Fruit fly (Drosophila melanogaster) whole organism, embryonic: ENCODE measurements around the gene RfC4.

ENCODE experiments used
- Atf-2 ChIP-seq: fragments of 200-800 bp; sonication (Bioruptor generic); optimal IDR thresholded peaks from 2 replicates; lab custom pipeline; 2016; ENCODE audit warnings: missing biosample characterization, missing genetic modification characterization
- BEAF-32 ChIP-seq: fragments of 200-800 bp; sonication (Bioruptor generic); optimal IDR thresholded peaks from 3 replicates; lab custom pipeline; 2017; ENCODE audit warnings: missing biosample characterization, missing genetic modification characterization, mild to moderate bottlenecking, moderate library complexity, missing genetic modification reagents
- Bgb ChIP-seq: fragments of 200-800 bp; sonication (Bioruptor generic); IDR thresholded peaks from 2 replicates; pipeline ENCODE4 v1.3.6; 2022; ENCODE audit warnings: missing biosample characterization, missing genetic modification characterization; ENCODE audit not compliant: partially characterized antibody
- CG1024 ChIP-seq: fragments of 200-800 bp; sonication (Bioruptor generic); IDR thresholded peaks from 2 replicates; pipeline ENCODE4 v1.3.6; 2022; ENCODE audit warnings: missing biosample characterization, missing genetic modification characterization
- CG10366 ChIP-seq: fragments of 200-800 bp; sonication (Bioruptor generic); IDR thresholded peaks from 2 replicates; pipeline ENCODE4 v1.3.6; 2022; ENCODE audit warnings: missing biosample characterization, missing genetic modification characterization
- CG10543 ChIP-seq: fragments of 200-800 bp; sonication (Bioruptor generic); optimal IDR thresholded peaks from 3 replicates; lab custom pipeline; 2017; ENCODE audit warnings: missing biosample characterization, mild to moderate bottlenecking, missing genetic modification characterization, moderate library complexity
- CG13894 ChIP-seq: fragments of 200-800 bp; sonication (Bioruptor generic); optimal IDR thresholded peaks from 3 replicates; lab custom pipeline; 2018; ENCODE audit warnings: missing biosample characterization, mild to moderate bottlenecking, missing genetic modification characterization, moderate library complexity
- CG15011 ChIP-seq: fragments of 200-800 bp; sonication (Bioruptor generic); optimal IDR thresholded peaks from 3 replicates; lab custom pipeline; 2018; ENCODE audit warnings: missing biosample characterization, mild to moderate bottlenecking, missing genetic modification characterization
- CG15073 ChIP-seq: fragments of 200-800 bp; sonication (Bioruptor generic); optimal IDR thresholded peaks from 2 replicates; lab custom pipeline; 2016; ENCODE audit warnings: missing biosample characterization, missing genetic modification characterization
- CG1603 ChIP-seq: fragments of 200-800 bp; sonication (Bioruptor generic); optimal IDR thresholded peaks from 2 replicates; lab custom pipeline; 2019; ENCODE audit warnings: missing biosample characterization, mild to moderate bottlenecking, missing genetic modification characterization, moderate library complexity
- CG16813 ChIP-seq: fragments of 200-800 bp; sonication (Bioruptor generic); IDR thresholded peaks from 3 replicates; pipeline ENCODE4 v1.3.6; 2022; ENCODE audit warnings: missing biosample characterization, missing genetic modification characterization; ENCODE audit not compliant: partially characterized antibody
- CG2202 ChIP-seq: fragments of 200-800 bp; sonication (Bioruptor generic); optimal IDR thresholded peaks from 2 replicates; lab custom pipeline; 2018; ENCODE audit warnings: missing biosample characterization, mild to moderate bottlenecking, missing genetic modification characterization
- CG34224 ChIP-seq: fragments of 200-800 bp; sonication (Bioruptor generic); IDR thresholded peaks from 3 replicates; pipeline ENCODE4 v1.3.6; 2022; ENCODE audit warnings: missing biosample characterization, missing genetic modification characterization; ENCODE audit not compliant: partially characterized antibody
- CG34422 ChIP-seq: fragments of 200-800 bp; sonication (Bioruptor generic); IDR thresholded peaks from 3 replicates; pipeline ENCODE4 v1.3.6; 2022; ENCODE audit warnings: missing biosample characterization, missing genetic modification characterization
- CG6791 ChIP-seq: fragments of 200-800 bp; sonication (Bioruptor generic); IDR thresholded peaks from 3 replicates; pipeline ENCODE4 v1.3.6; 2022; ENCODE audit warnings: missing biosample characterization, missing genetic modification characterization; ENCODE audit not compliant: partially characterized antibody
- CG8388 ChIP-seq: fragments of 200-800 bp; sonication (Bioruptor generic); optimal IDR thresholded peaks from 2 replicates; lab custom pipeline; 2019; ENCODE audit warnings: missing biosample characterization, mild to moderate bottlenecking, missing genetic modification characterization, moderate library complexity
- CG9437 ChIP-seq: fragments of 200-800 bp; sonication (Bioruptor generic); optimal IDR thresholded peaks from 2 replicates; lab custom pipeline; 2018; ENCODE audit warnings: missing biosample characterization, mild to moderate bottlenecking, missing genetic modification characterization
- CoRest ChIP-seq: fragments of 200-800 bp; sonication (Bioruptor generic); optimal IDR thresholded peaks from 3 replicates; lab custom pipeline; 2018; ENCODE audit warnings: missing biosample characterization, mild to moderate bottlenecking, missing genetic modification characterization, moderate library complexity
- Elba2 ChIP-seq: fragments of 200-800 bp; sonication (Bioruptor generic); optimal IDR thresholded peaks from 3 replicates; lab custom pipeline; 2016; ENCODE audit warnings: missing biosample characterization, missing genetic modification characterization
- Hey ChIP-seq: fragments of 200-800 bp; sonication (Bioruptor generic); optimal IDR thresholded peaks from 3 replicates; lab custom pipeline; 2018; ENCODE audit warnings: missing biosample characterization, mild to moderate bottlenecking, missing genetic modification characterization
- HmgZ ChIP-seq: fragments of 200-800 bp; sonication (Bioruptor generic); optimal IDR thresholded peaks from 2 replicates; lab custom pipeline; 2018; ENCODE audit warnings: missing biosample characterization, mild to moderate bottlenecking, missing genetic modification characterization
- Lpt ChIP-seq: fragments of >200 bp; optimal IDR thresholded peaks from 2 replicates; lab custom pipeline; 2018; ENCODE audit warnings: missing biosample characterization, missing genetic modification characterization
- Med ChIP-seq: fragments of 200-800 bp; sonication (Bioruptor generic); peaks from one replicate; lab custom pipeline; 2016; ENCODE audit warnings: missing biosample characterization, missing genetic modification characterization, mild to moderate bottlenecking, inconsistent platforms, moderate library complexity
- Opbp ChIP-seq: fragments of 200-800 bp; sonication (Bioruptor generic); IDR thresholded peaks from 3 replicates; pipeline ENCODE4 v1.3.6; 2022; ENCODE audit warnings: missing biosample characterization, missing genetic modification characterization; ENCODE audit not compliant: partially characterized antibody
- Scr ChIP-seq: fragments of 200-800 bp; sonication (Bioruptor generic); IDR thresholded peaks from 2 replicates; pipeline ENCODE4 v1.3.6; 2022; ENCODE audit warnings: missing biosample characterization, missing genetic modification characterization; ENCODE audit not compliant: partially characterized antibody
- Sin3A ChIP-seq: fragments of >200 bp; optimal IDR thresholded peaks from 2 replicates; lab custom pipeline; 2018
- Tbp ChIP-seq: fragments of >200 bp; optimal IDR thresholded peaks from 2 replicates; lab custom pipeline; 2018; ENCODE audit warnings: missing biosample characterization, missing genetic modification characterization
- ab ChIP-seq: fragments of 200-800 bp; sonication (Bioruptor generic); optimal IDR thresholded peaks from 2 replicates; lab custom pipeline; 2016; ENCODE audit warnings: missing biosample characterization, missing genetic modification characterization
- abd-A ChIP-seq: fragments of 200-800 bp; sonication (Bioruptor generic); optimal IDR thresholded peaks from 3 replicates; lab custom pipeline; 2019; ENCODE audit warnings: missing biosample characterization, mild to moderate bottlenecking, missing genetic modification characterization, moderate library complexity
- corto ChIP-seq: fragments of 200-800 bp; sonication (Bioruptor generic); optimal IDR thresholded peaks from 2 replicates; lab custom pipeline; 2016; ENCODE audit warnings: missing biosample characterization, mild to moderate bottlenecking, missing genetic modification characterization, moderate library complexity
- crol ChIP-seq: fragments of 200-800 bp; sonication (Bioruptor generic); IDR thresholded peaks from 2 replicates; pipeline ENCODE4 v1.3.6; 2022; ENCODE audit warnings: missing biosample characterization, missing genetic modification characterization
- dysf ChIP-seq: fragments of 200-800 bp; sonication (Bioruptor generic); IDR thresholded peaks from 3 replicates; pipeline ENCODE4 v1.3.6; 2022; ENCODE audit warnings: missing biosample characterization, missing genetic modification characterization
- ewg ChIP-seq: fragments of 200-800 bp; sonication (Bioruptor generic); optimal IDR thresholded peaks from 3 replicates; lab custom pipeline; 2017; ENCODE audit warnings: mild to moderate bottlenecking, missing biosample characterization, missing genetic modification reagents, missing genetic modification characterization
- ftz-f1 ChIP-seq: fragments of 200-800 bp; sonication (Bioruptor generic); optimal IDR thresholded peaks from 2 replicates; lab custom pipeline; 2016; ENCODE audit warnings: missing biosample characterization, missing genetic modification characterization
- gfzf ChIP-seq: fragments of 200-800 bp; sonication (Bioruptor generic); optimal IDR thresholded peaks from 2 replicates; lab custom pipeline; 2016; ENCODE audit warnings: missing biosample characterization, mild to moderate bottlenecking, missing genetic modification characterization, moderate library complexity
- insv ChIP-seq, 2 experiments: fragments of 200-800 bp; sonication (Bioruptor generic); optimal IDR thresholded peaks; 3 replicates each; lab custom pipeline; 2016 to 2018; ENCODE audit warnings: missing biosample characterization in 2 of 2, missing genetic modification characterization in 2 of 2
- kah ChIP-seq: fragments of 200-800 bp; sonication (Bioruptor generic); optimal IDR thresholded peaks from 2 replicates; lab custom pipeline; 2018; ENCODE audit warnings: missing biosample characterization, mild to moderate bottlenecking, missing genetic modification characterization
- mld ChIP-seq: fragments of 200-800 bp; sonication (Bioruptor generic); IDR thresholded peaks from 3 replicates; pipeline ENCODE4 v1.3.6; 2022; ENCODE audit warnings: missing biosample characterization, missing genetic modification characterization; ENCODE audit not compliant: partially characterized antibody
- nerfin-1 ChIP-seq: fragments of 200-800 bp; sonication (Bioruptor generic); optimal IDR thresholded peaks from 3 replicates; lab custom pipeline; 2019; ENCODE audit warnings: missing biosample characterization, mild to moderate bottlenecking, missing genetic modification characterization, moderate library complexity
- nmo ChIP-seq: fragments of 200-800 bp; sonication (Bioruptor generic); optimal IDR thresholded peaks from 2 replicates; lab custom pipeline; 2018; ENCODE audit warnings: missing biosample characterization, mild to moderate bottlenecking, missing genetic modification characterization, moderate library complexity
- onecut ChIP-seq: fragments of 200-800 bp; sonication (Bioruptor generic); IDR thresholded peaks from 2 replicates; pipeline ENCODE4 v1.3.6; 2022; ENCODE audit warnings: missing biosample characterization, missing genetic modification characterization
- sd ChIP-seq: fragments of 200-800 bp; sonication (Bioruptor generic); optimal IDR thresholded peaks from 3 replicates; lab custom pipeline; 2018; ENCODE audit warnings: missing biosample characterization, mild to moderate bottlenecking, missing genetic modification characterization, moderate library complexity
- sens ChIP-seq: fragments of 200-800 bp; sonication (Bioruptor generic); peaks from one replicate; lab custom pipeline; 2016; ENCODE audit warnings: missing biosample characterization, missing genetic modification characterization
- slou ChIP-seq: fragments of 200-800 bp; sonication (Bioruptor generic); optimal IDR thresholded peaks from 3 replicates; lab custom pipeline; 2016; ENCODE audit warnings: missing biosample characterization, missing genetic modification characterization
- stwl ChIP-seq: fragments of 200-800 bp; sonication (Bioruptor generic); optimal IDR thresholded peaks from 3 replicates; lab custom pipeline; 2018; ENCODE audit warnings: missing biosample characterization, mild to moderate bottlenecking, missing genetic modification characterization, moderate library complexity
- twi ChIP-seq: fragments of 200-800 bp; optimal IDR thresholded peaks from 2 replicates; lab custom pipeline; 2019; ENCODE audit warnings: missing biosample characterization, mild to moderate bottlenecking, missing genetic modification characterization, moderate library complexity
- vfl ChIP-seq: fragments of 200-800 bp; sonication (Bioruptor generic); optimal IDR thresholded peaks from 2 replicates; lab custom pipeline; 2016; ENCODE audit warnings: missing biosample characterization, missing genetic modification characterization
- wek ChIP-seq: fragments of 200-800 bp; sonication (Bioruptor generic); optimal IDR thresholded peaks from 3 replicates; lab custom pipeline; 2018; ENCODE audit warnings: missing biosample characterization, mild to moderate bottlenecking, missing genetic modification characterization, moderate library complexity

The RfC4 gene

DNA sequence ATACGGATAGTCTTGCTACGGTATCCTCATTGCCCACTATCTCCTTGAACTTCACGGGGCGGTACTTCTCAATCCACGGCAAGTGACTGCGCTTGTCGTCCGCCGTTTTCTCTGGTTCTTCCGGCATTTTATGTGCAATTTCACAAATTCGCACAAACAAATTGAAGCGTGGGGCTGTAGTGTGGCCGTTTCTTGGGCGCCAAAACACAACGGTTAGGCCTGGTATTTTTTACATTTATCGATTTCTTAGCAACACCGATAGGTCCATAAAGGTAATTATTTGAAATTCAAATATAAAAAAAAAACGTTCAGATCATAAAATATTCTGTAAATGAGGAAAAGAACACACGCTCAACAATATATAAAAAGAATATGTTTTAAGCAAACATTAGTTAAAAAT lies at the start of gene RfC4 (continued):
- no peak for TF ChIP-seq corto (GFP tag; lab: Kevin White, UChicago)
- peak; percentile 44; the same call in 1 of the 2 replicates for TF ChIP-seq Scr (GFP tag; lab: Robert Waterston, UW)
- TF ChIP-seq CoRest (tag; lab: Kevin White, UChicago): no peak
- peak; percentile 22 for TF ChIP-seq stwl
- peak; percentile 32 for TF ChIP-seq CG1603 (tag; lab: Kevin White, UChicago)
- peak; percentile 50 for TF ChIP-seq BEAF-32 (GFP tag; lab: Kevin White, UChicago)
- TF ChIP-seq CG1024 (GFP tag; lab: Robert Waterston, UW): no peak
- peak; percentile 35 for TF ChIP-seq Sin3A (lab: Kevin White, UChicago)
- no peak for TF ChIP-seq Lpt (GFP tag; lab: Kevin White, UChicago)
- TF ChIP-seq CG16813 (GFP tag; lab: Robert Waterston, UW): peak; percentile 42; the same call in 1 of the 3 replicates
- TF ChIP-seq Elba2 (GFP tag; lab: Kevin White, UChicago): no peak
- peak; percentile 69 for TF ChIP-seq gfzf (GFP tag; lab: Kevin White, UChicago)
- TF ChIP-seq Opbp (GFP tag; lab: Robert Waterston, UW): peak; percentile 23; the same call in 2 of the 3 replicates
- 0 out of 2 replicates have a peak, but pooled peaks have one; percentile 10 for TF ChIP-seq Bgb (GFP tag; lab: Robert Waterston, UW)
- TF ChIP-seq HmgZ (tag; lab: Kevin White, UChicago): peak; percentile 35
- no peak for TF ChIP-seq Tbp
- TF ChIP-seq CG9437 (GFP tag; lab: Kevin White, UChicago): no peak
- TF ChIP-seq CG6791 (GFP tag; lab: Robert Waterston, UW): 0 out of 3 replicates have a peak, but pooled peaks have one; percentile 2
- TF ChIP-seq CG34224: no peak
- no peak for TF ChIP-seq CG13894
- TF ChIP-seq, all 482 proteins: peak for 33

DNA sequence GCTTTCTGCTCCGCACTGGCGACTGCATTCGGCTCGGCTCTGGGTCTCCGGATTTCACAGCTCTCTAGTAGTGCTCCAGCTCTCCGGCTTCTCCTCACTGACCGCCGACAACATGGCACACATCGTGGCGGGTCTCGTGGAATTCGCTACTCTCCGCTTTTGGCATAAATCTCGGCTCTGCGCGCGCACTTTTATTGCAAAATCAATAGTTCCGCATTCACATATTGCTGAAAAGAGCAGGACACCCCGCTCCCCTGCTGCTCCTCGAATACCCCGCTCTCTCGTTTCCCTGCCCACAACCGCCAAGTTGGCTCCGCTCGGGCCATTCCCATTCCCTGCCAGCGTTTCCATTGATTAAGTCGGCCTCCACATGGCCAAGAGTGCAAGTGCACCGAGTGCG lies 49.4 kb upstream of the RfC4 start:
- TF ChIP-seq CG9437 (GFP tag; lab: Kevin White, UChicago): no peak
- peak; percentile 69 for TF ChIP-seq sd (tag; lab: Kevin White, UChicago)
- TF ChIP-seq CG10366 (GFP tag; lab: Robert Waterston, UW): no peak
- no peak for TF ChIP-seq CG15073 (GFP tag; lab: Kevin White, UChicago)
- TF ChIP-seq ab (GFP tag; lab: Kevin White, UChicago): no peak
- TF ChIP-seq vfl: no peak
- 0 out of 2 replicates have a peak, but pooled peaks have one; percentile 14 for TF ChIP-seq Scr (GFP tag; lab: Robert Waterston, UW)
- TF ChIP-seq Bgb (GFP tag; lab: Robert Waterston, UW): peak; percentile 19; the same call in 1 of the 2 replicates
- no peak for TF ChIP-seq CoRest (tag; lab: Kevin White, UChicago)
- peak; percentile 49 for TF ChIP-seq Med (GFP tag; lab: Kevin White, UChicago)
- TF ChIP-seq abd-A (tag; lab: Kevin White, UChicago): peak; percentile 77
- TF ChIP-seq nmo (GFP tag; lab: Kevin White, UChicago): no peak
- TF ChIP-seq CG10543 (GFP tag; lab: Kevin White, UChicago): no peak
- TF ChIP-seq kah (GFP tag; lab: Kevin White, UChicago): no peak
- TF ChIP-seq twi (tag; lab: Kevin White, UChicago): no peak
- TF ChIP-seq sens (GFP tag; lab: Kevin White, UChicago): no peak
- no peak for TF ChIP-seq CG15011 (GFP tag; lab: Kevin White, UChicago)
- no peak for TF ChIP-seq wek (GFP tag; lab: Kevin White, UChicago)
- peak; percentile 86 for TF ChIP-seq crol (GFP tag; lab: Robert Waterston, UW)
- no peak for TF ChIP-seq CG8388 (GFP tag; lab: Kevin White, UChicago)
- TF ChIP-seq nerfin-1 (tag; lab: Kevin White, UChicago): peak; percentile 78
- peak; percentile 94 for TF ChIP-seq ewg (GFP tag; lab: Kevin White, UChicago)
- TF ChIP-seq dysf (GFP tag; lab: Robert Waterston, UW): no peak
- no peak for TF ChIP-seq slou
- no peak for TF ChIP-seq Hey (tag; lab: Kevin White, UChicago)
- TF ChIP-seq CG2202: no peak
- no peak for TF ChIP-seq insv (GFP tag; optimal IDR thresholded peaks at IDR 0.05; lab: Kevin White, UChicago)
- TF ChIP-seq ftz-f1 (GFP tag; lab: Kevin White, UChicago): no peak
- TF ChIP-seq CG34422: no peak
- no peak for TF ChIP-seq Atf-2
- TF ChIP-seq mld (GFP tag; lab: Robert Waterston, UW): 0 out of 3 replicates have a peak, but pooled peaks have one; percentile 44
- peak; percentile 98 for TF ChIP-seq onecut (GFP tag; lab: Robert Waterston, UW)
